Fruit fly (Drosophila melanogaster) whole organism, prepupa: Measurements from ENCODE around the gene CG2604.

Experiments
- Blimp-1 ChIP-seq: fragments of 200-800 bp; sonication (Bioruptor generic); optimal IDR thresholded peaks from 3 replicates; lab custom pipeline; 2017; ENCODE audit warnings: missing biosample characterization, missing genetic modification characterization, mild to moderate bottlenecking, moderate library complexity, missing genetic modification reagents
- CG10669 ChIP-seq: fragments of 200-800 bp; sonication (Bioruptor generic); optimal IDR thresholded peaks from 3 replicates; lab custom pipeline; 2018; ENCODE audit warnings: missing biosample characterization, mild to moderate bottlenecking, missing genetic modification characterization, moderate library complexity
- CG11294 ChIP-seq: fragments of 200-800 bp; sonication (Bioruptor generic); IDR thresholded peaks from 2 replicates; pipeline ENCODE4 v1.3.6; 2022; ENCODE audit warnings: missing biosample characterization, missing genetic modification characterization
- CG11902 ChIP-seq: fragments of 200-800 bp; sonication (Bioruptor generic); optimal IDR thresholded peaks from 3 replicates; lab custom pipeline; 2016; ENCODE audit warnings: missing biosample characterization, missing genetic modification characterization
- CG15336 ChIP-seq: fragments of 200-800 bp; sonication (Bioruptor generic); IDR thresholded peaks from 2 replicates; pipeline ENCODE4 v1.3.6; 2022; ENCODE audit warnings: missing biosample characterization, missing genetic modification characterization
- CG1621 ChIP-seq: fragments of 200-800 bp; sonication (Bioruptor generic); optimal IDR thresholded peaks from 3 replicates; lab custom pipeline; 2018; ENCODE audit warnings: missing biosample characterization, mild to moderate bottlenecking, missing genetic modification characterization
- CG16779 ChIP-seq: fragments of 200-800 bp; sonication (Bioruptor generic); optimal IDR thresholded peaks from 3 replicates; lab custom pipeline; 2017; ENCODE audit warnings: missing biosample characterization, mild to moderate bottlenecking, missing genetic modification characterization
- CG3032 ChIP-seq: fragments of 200-800 bp; optimal IDR thresholded peaks from 2 replicates; lab custom pipeline; 2019; ENCODE audit warnings: missing biosample characterization, mild to moderate bottlenecking, missing genetic modification characterization, moderate library complexity
- CG32006 ChIP-seq: fragments of 200-800 bp; sonication (Bioruptor generic); optimal IDR thresholded peaks from 3 replicates; lab custom pipeline; 2017; ENCODE audit warnings: missing biosample characterization, mild to moderate bottlenecking, missing genetic modification characterization
- CG34406 ChIP-seq: fragments of 200-800 bp; sonication (Bioruptor generic); optimal IDR thresholded peaks from 3 replicates; lab custom pipeline; 2016; ENCODE audit warnings: missing biosample characterization, missing genetic modification characterization
- CG4318 ChIP-seq: fragments of 200-800 bp; sonication (Bioruptor generic); optimal IDR thresholded peaks from 3 replicates; lab custom pipeline; 2017; ENCODE audit warnings: missing biosample characterization, mild to moderate bottlenecking, missing genetic modification characterization
- CG6163 ChIP-seq: fragments of 200-800 bp; sonication (Bioruptor generic); IDR thresholded peaks from 3 replicates; pipeline ENCODE4 v1.3.6; 2022; ENCODE audit warnings: missing biosample characterization, missing genetic modification characterization
- CG6808 ChIP-seq: fragments of 200-800 bp; sonication (Bioruptor generic); optimal IDR thresholded peaks from 3 replicates; lab custom pipeline; 2017; ENCODE audit warnings: missing biosample characterization, missing genetic modification characterization, mild to moderate bottlenecking, moderate library complexity, missing genetic modification reagents
- CG6854 ChIP-seq: fragments of 200-800 bp; sonication (Bioruptor generic); optimal IDR thresholded peaks from 2 replicates; lab custom pipeline; 2017; ENCODE audit warnings: missing biosample characterization, mild to moderate bottlenecking, missing genetic modification characterization
- CG8119 ChIP-seq: fragments of 200-800 bp; sonication (Bioruptor generic); IDR thresholded peaks from 3 replicates; pipeline ENCODE4 v1.3.6; 2022; ENCODE audit warnings: missing biosample characterization, missing genetic modification characterization
- CG8632 ChIP-seq: fragments of 200-800 bp; sonication (Bioruptor generic); optimal IDR thresholded peaks from 3 replicates; lab custom pipeline; 2016; ENCODE audit warnings: missing biosample characterization, missing genetic modification characterization
- Eip75B ChIP-seq: fragments of 200-800 bp; sonication (Bioruptor generic); optimal IDR thresholded peaks from 3 replicates; lab custom pipeline; 2016; ENCODE audit warnings: missing biosample characterization, missing genetic modification characterization
- Eip78C ChIP-seq: fragments of 200-800 bp; sonication (Bioruptor generic); peaks from one replicate; lab custom pipeline; 2016; ENCODE audit warnings: missing biosample characterization, missing genetic modification characterization
- Eip93F ChIP-seq: fragments of 200-800 bp; sonication (Bioruptor generic); optimal IDR thresholded peaks from 2 replicates; lab custom pipeline; 2016; ENCODE audit warnings: missing biosample characterization, mild to moderate bottlenecking, missing genetic modification characterization
- Ets21C ChIP-seq: fragments of 200-800 bp; sonication (Bioruptor generic); optimal IDR thresholded peaks from 3 replicates; lab custom pipeline; 2016; ENCODE audit warnings: missing biosample characterization, missing genetic modification characterization
- Ets96B ChIP-seq: fragments of 200-800 bp; optimal IDR thresholded peaks from 2 replicates; lab custom pipeline; 2019; ENCODE audit warnings: missing biosample characterization, mild to moderate bottlenecking, missing genetic modification characterization, moderate library complexity
- Hr4 ChIP-seq: fragments of 200-800 bp; sonication (Bioruptor generic); optimal IDR thresholded peaks from 3 replicates; lab custom pipeline; 2016; ENCODE audit warnings: missing biosample characterization, missing genetic modification characterization
- Lpt ChIP-seq: fragments of 200-800 bp; sonication (Bioruptor generic); optimal IDR thresholded peaks from 3 replicates; lab custom pipeline; 2016; ENCODE audit warnings: missing biosample characterization, missing genetic modification characterization
- Smox ChIP-seq: fragments of 200-800 bp; sonication (Bioruptor generic); optimal IDR thresholded peaks from 3 replicates; lab custom pipeline; 2016; ENCODE audit warnings: missing biosample characterization, missing genetic modification characterization
- Sox102F ChIP-seq: fragments of 200-800 bp; sonication (Bioruptor generic); optimal IDR thresholded peaks from 2 replicates; lab custom pipeline; 2016; ENCODE audit warnings: missing biosample characterization, mild to moderate bottlenecking, missing genetic modification characterization
- Sox14 ChIP-seq: fragments of 200-800 bp; sonication (Bioruptor generic); optimal IDR thresholded peaks from 3 replicates; lab custom pipeline; 2016; ENCODE audit warnings: missing biosample characterization, missing genetic modification characterization
- Sox15 ChIP-seq: fragments of 200-800 bp; sonication (Bioruptor generic); optimal IDR thresholded peaks from 3 replicates; lab custom pipeline; 2016; ENCODE audit warnings: missing biosample characterization, missing genetic modification characterization
- achi ChIP-seq: fragments of 200-800 bp; sonication (Bioruptor generic); optimal IDR thresholded peaks from 3 replicates; lab custom pipeline; 2016; ENCODE audit warnings: missing biosample characterization, missing genetic modification characterization
- cyc ChIP-seq: fragments of 200-800 bp; sonication (Bioruptor generic); optimal IDR thresholded peaks from 3 replicates; lab custom pipeline; 2016; ENCODE audit warnings: missing biosample characterization, missing genetic modification characterization
- eg ChIP-seq: fragments of 200-800 bp; sonication (Bioruptor generic); IDR thresholded peaks from 3 replicates; pipeline ENCODE4 v1.3.6; 2022; ENCODE audit warnings: missing biosample characterization, missing genetic modification characterization
- fd59A ChIP-seq: fragments of 200-800 bp; sonication (Bioruptor generic); optimal IDR thresholded peaks from 2 replicates; lab custom pipeline; 2017; ENCODE audit warnings: missing biosample characterization, mild to moderate bottlenecking, missing genetic modification characterization, missing genetic modification reagents
- fd85E ChIP-seq: fragments of 200-800 bp; sonication (Bioruptor generic); optimal IDR thresholded peaks from 3 replicates; lab custom pipeline; 2016; ENCODE audit warnings: missing biosample characterization, missing genetic modification characterization
- lz ChIP-seq: fragments of 200-800 bp; sonication (Bioruptor generic); optimal IDR thresholded peaks from 3 replicates; lab custom pipeline; 2016; ENCODE audit warnings: missing biosample characterization, missing genetic modification characterization
- net ChIP-seq: fragments of 200-800 bp; sonication (Bioruptor generic); optimal IDR thresholded peaks from 3 replicates; lab custom pipeline; 2016; ENCODE audit warnings: missing biosample characterization, missing genetic modification characterization
- salr ChIP-seq, 2 experiments: fragments of 200-800 bp; sonication (Bioruptor generic); optimal IDR thresholded peaks; 3 replicates each; lab custom pipeline; 2016 to 2018; ENCODE audit warnings: missing biosample characterization in 2 of 2, missing genetic modification characterization in 2 of 2, mild to moderate bottlenecking in 1 of 2
- ss ChIP-seq, 2 experiments: fragments of 200-800 bp; sonication (Bioruptor generic); optimal IDR thresholded peaks; 2 replicates in 1 of 2; 3 replicates in 1 of 2; lab custom pipeline; 2017 to 2018; ENCODE audit warnings: mild to moderate bottlenecking in 2 of 2, missing biosample characterization in 2 of 2, missing genetic modification characterization in 2 of 2, moderate library complexity in 1 of 2
- topi ChIP-seq: fragments of 200-800 bp; sonication (Bioruptor generic); optimal IDR thresholded peaks from 3 replicates; lab custom pipeline; 2016; ENCODE audit warnings: missing biosample characterization, missing genetic modification characterization
- vri ChIP-seq: fragments of 200-800 bp; sonication (Bioruptor generic); optimal IDR thresholded peaks from 3 replicates; lab custom pipeline; 2016; ENCODE audit warnings: missing biosample characterization, mild to moderate bottlenecking, missing genetic modification characterization

The CG2604 gene

dm6 chr3R:5198302-5198701, 24.9 kb downstream of the CG2604 start (continued):
- TF ChIP-seq fd59A (GFP tag; lab: Kevin White, UChicago) (no peak), topi (GFP tag; lab: Kevin White, UChicago) (peak; percentile 5), salr (GFP tag; optimal IDR thresholded peaks at IDR 0.05; lab: Kevin White, UChicago) (no peak), CG6808 (GFP tag; lab: Kevin White, UChicago) (no peak), Hr4 (GFP tag; lab: Kevin White, UChicago) (peak; percentile 36), net (peak; percentile 26), Sox14 (GFP tag; lab: Kevin White, UChicago) (no peak), CG11902 (GFP tag; lab: Kevin White, UChicago) (peak; percentile 5), CG11294 (GFP tag; lab: Robert Waterston, UW) (peak; percentile 50; the same call in 1 of the 2 replicates), vri (GFP tag; lab: Kevin White, UChicago) (peak; percentile 6), Smox (GFP tag; lab: Kevin White, UChicago) (no peak), CG3032 (tag; lab: Kevin White, UChicago) (no peak), Ets21C (peak; percentile 20), eg (GFP tag; lab: Robert Waterston, UW) (no peak; the same call in 2 of the 3 replicates), ss (GFP tag; optimal IDR thresholded peaks at IDR 0.05; lab: Kevin White, UChicago) (peak in 1 of 2 experiments; percentile 5), Ets96B (tag; lab: Kevin White, UChicago) (peak; percentile 47), Sox15 (GFP tag; lab: Kevin White, UChicago) (no peak), Sox102F (GFP tag; lab: Kevin White, UChicago) (peak; percentile 20), CG16779 (tag; lab: Kevin White, UChicago) (no peak), CG15336 (GFP tag; lab: Robert Waterston, UW) (no peak; the same call in 1 of the 2 replicates), cyc (GFP tag; lab: Kevin White, UChicago) (peak; percentile 39), CG4318 (GFP tag; lab: Kevin White, UChicago) (peak; percentile 25), CG10669 (GFP tag; lab: Kevin White, UChicago) (peak; percentile 30), lz (GFP tag; lab: Kevin White, UChicago) (peak; percentile 23), CG32006 (GFP tag; lab: Kevin White, UChicago) (peak; percentile 63), CG34406 (GFP tag; lab: Kevin White, UChicago) (no peak), Eip75B (GFP tag; lab: Kevin White, UChicago) (peak; percentile 54), CG6854 (GFP tag; lab: Kevin White, UChicago) (no peak), Lpt (GFP tag; lab: Kevin White, UChicago) (no peak), CG8632 (no peak)

dm6 chr3R:5193271-5193670, 29.9 kb downstream of the CG2604 start:
- TF ChIP-seq vri (GFP tag; lab: Kevin White, UChicago), result no peak
- no peak for TF ChIP-seq Lpt (GFP tag; lab: Kevin White, UChicago)
- no peak for TF ChIP-seq CG15336 (GFP tag; lab: Robert Waterston, UW)
- TF ChIP-seq Eip78C, result peak; percentile 71
- peak; percentile 40 for TF ChIP-seq CG32006 (GFP tag; lab: Kevin White, UChicago)
- TF ChIP-seq Blimp-1, result no peak
- peak; percentile 10 for TF ChIP-seq achi (GFP tag; lab: Kevin White, UChicago)
- TF ChIP-seq salr (GFP tag; optimal IDR thresholded peaks at IDR 0.05; lab: Kevin White, UChicago), result no peak
- TF ChIP-seq eg (GFP tag; lab: Robert Waterston, UW), result no peak
- TF ChIP-seq fd85E (GFP tag; lab: Kevin White, UChicago), result no peak
- peak; percentile 8 for TF ChIP-seq Hr4 (GFP tag; lab: Kevin White, UChicago)
- no peak for TF ChIP-seq Eip93F (GFP tag; lab: Kevin White, UChicago)
- TF ChIP-seq CG10669 (GFP tag; lab: Kevin White, UChicago), result no peak
- TF ChIP-seq CG6163, result no peak
- no peak for TF ChIP-seq Sox15 (GFP tag; lab: Kevin White, UChicago)
- no peak for TF ChIP-seq Sox14 (GFP tag; lab: Kevin White, UChicago)
- no peak for TF ChIP-seq CG1621
- TF ChIP-seq CG8119 (GFP tag; lab: Robert Waterston, UW), result 0 out of 3 replicates have a peak, but pooled peaks have one; percentile 19
- TF ChIP-seq CG4318 (GFP tag; lab: Kevin White, UChicago), result no peak
